Worm (Caenorhabditis elegans) whole organism, L4 larva: Measurements from ENCODE around the gene lgg-3.

Experiments used
- Y5F2A.4 ChIP-seq: fragments of 200-800 bp; sonication (Bioruptor generic); optimal IDR thresholded peaks from 2 replicates; lab custom pipeline; 2018; ENCODE audit warnings: mild to moderate bottlenecking, missing genetic modification characterization, missing compliant biosample characterization
- cey-2 ChIP-seq: sonication (generic microtip); optimal IDR thresholded peaks from 3 replicates; lab custom pipeline; 2017; ENCODE audit warnings: missing genetic modification characterization, mild to moderate bottlenecking, missing compliant biosample characterization, antibody characterized with exemption, borderline replicate concordance; ENCODE audit not compliant: insufficient read depth
- php-3 ChIP-seq: fragments of 200-800 bp; sonication (Bioruptor generic); IDR thresholded peaks from 2 replicates; pipeline ENCODE4 v1.3.6; 2022; ENCODE audit warnings: missing genetic modification reagents, missing genetic modification characterization, missing compliant biosample characterization

ce11 chrIII:5711242-5711641 lies 13.4 kb upstream of the lgg-3 start, which contains the start of gene rbm-26:
- TF ChIP-seq Y5F2A.4, result no peak
- TF ChIP-seq php-3 (GFP tag; lab: Robert Waterston, UW), result no peak
- TF ChIP-seq cey-2, result no peak
